Worm (Caenorhabditis elegans) whole organism, mixed stage, embryonic: ENCODE measurements around the gene lgc-58.

Source experiments
- drap-1 ChIP-seq: fragments of 200-800 bp; sonication (Bioruptor generic); optimal IDR thresholded peaks from 3 replicates; lab custom pipeline; 2018; ENCODE audit warnings: mild to moderate bottlenecking, missing genetic modification characterization, missing compliant biosample characterization
- elt-3 ChIP-seq: fragments of 150-350 bp; optimal IDR thresholded peaks from 2 replicates; lab custom pipeline; 2014; ENCODE audit warnings: missing biosample characterization, missing genetic modification characterization
- lsy-2 ChIP-seq: fragments of 150-350 bp; optimal IDR thresholded peaks from 2 replicates; lab custom pipeline; 2014; ENCODE audit warnings: missing biosample characterization, missing genetic modification characterization
- nhr-12 ChIP-seq: fragments of 150-350 bp; optimal IDR thresholded peaks from 2 replicates; lab custom pipeline; 2014; ENCODE audit warnings: missing biosample characterization, missing genetic modification characterization
- nhr-2 ChIP-seq: fragments of 150-350 bp; optimal IDR thresholded peaks from 2 replicates; lab custom pipeline; 2014; ENCODE audit warnings: missing biosample characterization, missing genetic modification characterization
- unc-62 ChIP-seq: fragments of 150-350 bp; optimal IDR thresholded peaks from 2 replicates; lab custom pipeline; 2014; ENCODE audit warnings: missing biosample characterization, missing genetic modification reagents, missing genetic modification characterization
- ztf-11 ChIP-seq: fragments of 150-350 bp; optimal IDR thresholded peaks from 2 replicates; lab custom pipeline; 2014; ENCODE audit warnings: missing biosample characterization, missing genetic modification characterization

DNA sequence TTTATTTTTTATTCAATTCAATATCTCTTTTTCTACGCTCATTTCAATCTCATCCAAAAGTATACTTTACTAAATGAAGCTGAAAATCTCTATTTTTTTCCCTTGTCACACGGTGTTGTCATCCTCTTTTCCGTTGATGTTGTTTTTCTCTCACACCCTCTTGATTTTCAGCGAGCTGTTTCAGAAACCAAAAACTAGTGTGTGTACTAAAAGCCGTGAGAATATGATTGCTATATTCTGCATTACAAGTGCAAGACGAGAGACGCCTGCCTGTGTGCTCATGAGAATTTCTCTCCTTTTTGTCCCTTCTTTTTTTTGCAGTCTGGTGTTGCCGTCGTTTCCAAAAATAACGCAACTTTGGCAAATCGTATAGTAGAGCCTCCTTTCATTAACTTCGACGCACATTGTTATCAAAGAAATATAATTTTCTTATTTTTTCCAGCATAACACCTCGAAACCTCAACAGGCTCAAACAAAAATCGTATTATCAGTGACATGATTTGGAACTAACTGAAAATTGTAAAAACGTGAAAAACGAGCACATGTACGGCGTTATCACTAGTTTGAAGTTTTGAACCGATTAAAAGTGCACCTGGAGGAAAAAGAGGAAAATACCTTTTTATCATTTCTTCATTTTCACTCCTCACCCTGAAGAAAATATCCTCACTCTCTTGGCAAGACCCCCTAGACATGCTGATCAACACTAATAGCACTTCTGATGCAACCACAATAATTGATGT lies 42.9 kb downstream of the lgc-58 start, which contains the start of gene C15H9.2:
- no peak for TF ChIP-seq nhr-2
- no peak for TF ChIP-seq lsy-2
- TF ChIP-seq ztf-11 (tag; lab: Kevin White, UChicago) = no peak
- no peak for TF ChIP-seq drap-1
- TF ChIP-seq elt-3 (tag; lab: Kevin White, UChicago) = no peak
- no peak for TF ChIP-seq unc-62 (GFP tag; lab: Kevin White, UChicago)
- no peak for TF ChIP-seq nhr-12 (tag; lab: Kevin White, UChicago)
